Worm (Caenorhabditis elegans): ENCODE measurements around the gene tbx-32.

tbx-32 gene

DNA sequence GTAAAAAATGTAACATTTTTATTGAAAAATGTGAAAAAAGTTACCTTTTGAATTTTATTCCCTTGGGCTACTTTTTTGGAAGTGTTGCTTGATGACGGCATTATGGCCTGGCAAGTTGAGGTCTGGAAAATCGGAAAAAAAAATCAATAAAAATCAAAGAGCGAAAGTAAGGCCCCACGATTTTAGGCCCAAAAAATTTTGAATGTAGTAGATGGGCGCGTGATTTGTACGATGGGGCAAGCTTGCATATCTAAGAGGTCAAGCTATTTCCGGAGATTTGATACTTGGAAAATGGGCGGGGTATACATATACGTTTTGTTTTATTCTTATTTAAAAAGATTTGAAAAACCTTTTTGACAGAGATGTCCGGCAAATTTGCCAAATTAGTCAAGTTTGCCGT lies 51.2 kb downstream of the tbx-32 start, which contains the start of gene F07G6.5:
Gene F07G6.5, minus strand, starts transcription at position 101 of the 400 bp plus-strand sequence.
- no peak for TF ChIP-seq hlh-8 (tag; optimal IDR thresholded peaks at IDR 0.05)
- no peak for TF ChIP-seq mec-3 (tag; optimal IDR thresholded peaks at IDR 0.05; ENCODE audit: borderline replicate concordance)
- TF ChIP-seq hlh-13 (GFP tag; optimal IDR thresholded peaks at IDR 0.05), result no peak
- TF ChIP-seq ceh-22 (tag; optimal IDR thresholded peaks at IDR 0.05), result no peak
